Worm (Caenorhabditis elegans) whole organism, L3 larva: Measurements from ENCODE around the gene vha-14.

ENCODE experiments used
- ZK546.5 ChIP-seq: sonication (generic microtip); optimal IDR thresholded peaks from 2 replicates; lab custom pipeline; 2017; ENCODE audit warnings: missing biosample characterization, missing genetic modification characterization
- aly-2 ChIP-seq: fragments of 150-350 bp; optimal IDR thresholded peaks from 2 replicates; lab custom pipeline; 2014; ENCODE audit warnings: missing biosample characterization, missing genetic modification characterization
- ama-1 ChIP-seq: fragments of 150-350 bp; optimal IDR thresholded peaks from 2 replicates; lab custom pipeline; 2018
- ceh-82 ChIP-seq: fragments of 150-350 bp; optimal IDR thresholded peaks from 2 replicates; lab custom pipeline; 2014; ENCODE audit warnings: missing biosample characterization, missing genetic modification characterization
- daf-12 ChIP-seq: fragments of 150-350 bp; optimal IDR thresholded peaks from 2 replicates; lab custom pipeline; 2014; ENCODE audit warnings: missing biosample characterization, missing genetic modification reagents, missing genetic modification characterization
- egl-5 ChIP-seq: fragments of 150-350 bp; optimal IDR thresholded peaks from 2 replicates; lab custom pipeline; 2017; ENCODE audit warnings: missing biosample characterization, missing genetic modification reagents, missing genetic modification characterization, inconsistent platforms
- elt-1 ChIP-seq: fragments of 150-350 bp; optimal IDR thresholded peaks from 2 replicates; lab custom pipeline; 2014; ENCODE audit warnings: missing biosample characterization, missing genetic modification characterization
- elt-2 ChIP-seq: sonication (generic microtip); optimal IDR thresholded peaks from 2 replicates; lab custom pipeline; 2016; ENCODE audit warnings: missing genetic modification reagents, mild to moderate bottlenecking, missing genetic modification characterization, missing compliant biosample characterization
- elt-3 ChIP-seq, 3 experiments: fragments of 150-350 bp in 1 of 3; sonication (generic microtip) in 2 of 3; optimal IDR thresholded peaks; 2 replicates in 2 of 3; 4 replicates in 1 of 3; lab custom pipeline; 2014 to 2017; ENCODE audit warnings: missing biosample characterization in 3 of 3, missing genetic modification characterization in 3 of 3
- eor-1 ChIP-seq, 2 experiments: fragments of 150-350 bp; optimal IDR thresholded peaks; 2 replicates each; lab custom pipeline; 2014 to 2018; ENCODE audit warnings: missing biosample characterization in 2 of 2, missing genetic modification characterization in 2 of 2
- fkh-10 ChIP-seq: sonication (generic microtip); optimal IDR thresholded peaks from 2 replicates; lab custom pipeline; 2017; ENCODE audit warnings: missing biosample characterization, missing genetic modification reagents, missing genetic modification characterization
- fkh-2 ChIP-seq: fragments of 150-350 bp; optimal IDR thresholded peaks from 2 replicates; lab custom pipeline; 2014; ENCODE audit warnings: missing biosample characterization, missing genetic modification reagents, missing genetic modification characterization
- fos-1 ChIP-seq: fragments of 150-350 bp; optimal IDR thresholded peaks from 2 replicates; lab custom pipeline; 2014; ENCODE audit warnings: missing biosample characterization, missing genetic modification characterization
- hmg-11 ChIP-seq: sonication (generic microtip); optimal IDR thresholded peaks from 2 replicates; lab custom pipeline; 2016; ENCODE audit warnings: missing genetic modification characterization, missing compliant biosample characterization
- lin-15B ChIP-seq: fragments of 150-350 bp; optimal IDR thresholded peaks from 2 replicates; lab custom pipeline; 2014; ENCODE audit warnings: missing biosample characterization, missing genetic modification characterization
- lin-39 ChIP-seq: fragments of 150-350 bp; optimal IDR thresholded peaks from 2 replicates; lab custom pipeline; 2018; ENCODE audit warnings: missing biosample characterization, missing genetic modification reagents, missing genetic modification characterization
- lsy-12 ChIP-seq: sonication (generic microtip); optimal IDR thresholded peaks from 2 replicates; lab custom pipeline; 2016; ENCODE audit warnings: mild to moderate bottlenecking, missing genetic modification characterization, missing compliant biosample characterization
- mdl-1 ChIP-seq: fragments of 150-350 bp; optimal IDR thresholded peaks from 2 replicates; lab custom pipeline; 2014; ENCODE audit warnings: missing biosample characterization, missing genetic modification characterization
- mml-1 ChIP-seq: fragments of 150-350 bp; sonication (generic microtip); optimal IDR thresholded peaks from 3 replicates; lab custom pipeline; 2014; ENCODE audit warnings: missing biosample characterization, missing genetic modification characterization
- nfya-1 ChIP-seq: sonication (generic microtip); optimal IDR thresholded peaks from 2 replicates; lab custom pipeline; 2017; ENCODE audit warnings: missing genetic modification characterization, mild to moderate bottlenecking, missing compliant biosample characterization, antibody characterized with exemption, moderate library complexity; ENCODE audit not compliant: insufficient read depth
- nhr-11 ChIP-seq: fragments of 150-350 bp; optimal IDR thresholded peaks from 2 replicates; lab custom pipeline; 2014; ENCODE audit warnings: missing biosample characterization, missing genetic modification characterization
- nhr-12 ChIP-seq: fragments of 150-350 bp; optimal IDR thresholded peaks from 2 replicates; lab custom pipeline; 2014; ENCODE audit warnings: missing biosample characterization, missing genetic modification characterization
- nhr-23 ChIP-seq: fragments of 150-350 bp; optimal IDR thresholded peaks from 2 replicates; lab custom pipeline; 2014; ENCODE audit warnings: missing biosample characterization, missing genetic modification reagents, missing genetic modification characterization
- nhr-237 ChIP-seq: fragments of 150-350 bp; optimal IDR thresholded peaks from 2 replicates; lab custom pipeline; 2014; ENCODE audit warnings: missing biosample characterization, missing genetic modification characterization
- nhr-25 ChIP-seq: sonication (generic microtip); optimal IDR thresholded peaks from 2 replicates; lab custom pipeline; 2017; ENCODE audit warnings: missing biosample characterization, missing genetic modification characterization
- nhr-28 ChIP-seq: fragments of 150-350 bp; optimal IDR thresholded peaks from 2 replicates; lab custom pipeline; 2014; ENCODE audit warnings: missing biosample characterization, missing genetic modification characterization
- nhr-43 ChIP-seq: sonication (generic microtip); optimal IDR thresholded peaks from 2 replicates; lab custom pipeline; 2016; ENCODE audit warnings: mild to moderate bottlenecking, missing genetic modification characterization, missing compliant biosample characterization; ENCODE audit not compliant: poor library complexity, severe bottlenecking
- nhr-67 ChIP-seq: fragments of 150-350 bp; optimal IDR thresholded peaks from 2 replicates; lab custom pipeline; 2014; ENCODE audit warnings: missing biosample characterization, missing genetic modification characterization
- nhr-76 ChIP-seq: fragments of 150-350 bp; sonication (generic microtip); optimal IDR thresholded peaks from 5 replicates; lab custom pipeline; 2014; ENCODE audit warnings: missing biosample characterization, missing genetic modification characterization
- nhr-77 ChIP-seq: fragments of 150-350 bp; optimal IDR thresholded peaks from 2 replicates; lab custom pipeline; 2014; ENCODE audit warnings: missing biosample characterization, missing genetic modification characterization
- pha-4 ChIP-seq: fragments of 150-350 bp; optimal IDR thresholded peaks from 2 replicates; lab custom pipeline; 2014; ENCODE audit warnings: missing biosample characterization, missing genetic modification reagents, missing genetic modification characterization
- sea-2 ChIP-seq: fragments of 150-350 bp; sonication (generic microtip); optimal IDR thresholded peaks from 4 replicates; lab custom pipeline; 2014; ENCODE audit warnings: missing biosample characterization, missing genetic modification reagents, missing genetic modification characterization
- tbx-2 ChIP-seq: sonication (generic microtip); optimal IDR thresholded peaks from 2 replicates; lab custom pipeline; 2016; ENCODE audit warnings: mild to moderate bottlenecking, missing genetic modification characterization, missing compliant biosample characterization
- unc-39 ChIP-seq: sonication (generic microtip); optimal IDR thresholded peaks from 4 replicates; lab custom pipeline; 2017; ENCODE audit warnings: missing biosample characterization, missing genetic modification characterization
- unc-62 ChIP-seq: fragments of 150-350 bp; sonication (generic microtip); optimal IDR thresholded peaks from 4 replicates; lab custom pipeline; 2014; ENCODE audit warnings: missing biosample characterization, missing genetic modification reagents, missing genetic modification characterization
- zag-1 ChIP-seq: fragments of 150-350 bp; optimal IDR thresholded peaks from 2 replicates; lab custom pipeline; 2014; ENCODE audit warnings: missing biosample characterization, missing genetic modification characterization
- ztf-11 ChIP-seq: fragments of 150-350 bp; optimal IDR thresholded peaks from 2 replicates; lab custom pipeline; 2014; ENCODE audit warnings: missing biosample characterization, missing genetic modification characterization
- ztf-4 ChIP-seq: fragments of 150-350 bp; optimal IDR thresholded peaks from 2 replicates; lab custom pipeline; 2014; ENCODE audit warnings: missing biosample characterization, missing genetic modification characterization

Gene vha-14

DNA sequence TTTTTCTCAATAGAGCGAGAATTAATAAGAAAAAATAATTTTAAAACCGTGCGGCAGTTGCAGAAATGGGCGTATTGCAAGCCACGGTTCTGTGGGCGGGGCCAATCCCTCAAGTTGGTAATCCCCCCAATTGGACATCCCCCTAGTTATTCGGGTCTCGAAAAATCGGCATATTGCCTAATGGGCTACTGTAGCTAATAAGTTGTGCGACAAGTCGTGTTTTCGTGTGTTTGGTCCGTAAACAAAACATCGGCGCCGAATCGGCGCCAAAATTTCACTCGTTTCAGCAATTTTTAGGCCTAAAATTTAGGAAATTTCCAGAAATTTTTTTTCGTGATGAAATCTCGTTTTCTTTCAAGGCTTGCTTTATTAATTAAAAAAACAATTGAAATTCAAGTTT lies 3.6 kb upstream of the vha-14 start:
- TF ChIP-seq nhr-76 (tag; lab: Kevin White, UChicago): no peak
- no peak for TF ChIP-seq daf-12 (tag; lab: Kevin White, UChicago)
- TF ChIP-seq unc-39 (tag; lab: Kevin White, UChicago): no peak
- TF ChIP-seq nhr-12 (tag; lab: Kevin White, UChicago): no peak
- TF ChIP-seq fkh-10 (GFP tag; lab: Kevin White, UChicago): no peak
- TF ChIP-seq pha-4 (tag; lab: Kevin White, UChicago): no peak
- no peak for TF ChIP-seq elt-1 (tag; lab: Kevin White, UChicago)
- TF ChIP-seq ama-1: no peak
- TF ChIP-seq lin-39 (tag; lab: Kevin White, UChicago): no peak
- TF ChIP-seq unc-62 (GFP tag; lab: Kevin White, UChicago): no peak
- TF ChIP-seq nhr-23 (tag; lab: Kevin White, UChicago): no peak
- no peak for TF ChIP-seq mdl-1
- no peak for TF ChIP-seq fkh-2
- no peak for TF ChIP-seq tbx-2 (tag; lab: Kevin White, UChicago)
- no peak for TF ChIP-seq lin-15B (tag; lab: Kevin White, UChicago)
- no peak for TF ChIP-seq aly-2 (tag; lab: Kevin White, UChicago)
- TF ChIP-seq fos-1: no peak
- TF ChIP-seq nhr-25 (tag; lab: Kevin White, UChicago): no peak

- TF ChIP-seq nhr-237 (tag; lab: Kevin White, UChicago) (no peak), elt-1 (tag; lab: Kevin White, UChicago) (no peak), ztf-4 (peak; percentile 47), mml-1 (tag; lab: Kevin White, UChicago) (no peak), nhr-67 (tag; lab: Kevin White, UChicago) (no peak), pha-4 (tag; lab: Kevin White, UChicago) (peak; percentile 3), tbx-2 (tag; lab: Kevin White, UChicago) (peak; percentile 28), nfya-1 (tag; lab: Kevin White, UChicago) (peak; percentile 31), elt-2 (tag; lab: Kevin White, UChicago) (peak; percentile 29), ceh-82 (tag; lab: Kevin White, UChicago) (no peak), nhr-77 (peak; percentile 59), mdl-1 (no peak), ZK546.5 (no peak), nhr-43 (tag; lab: Kevin White, UChicago) (peak; percentile 50), eor-1 (tag; optimal IDR thresholded peaks at IDR 0.05; lab: Kevin White, UChicago) (no peak), lsy-12 (tag; lab: Kevin White, UChicago) (peak; percentile 49), nhr-23 (tag; lab: Kevin White, UChicago) (peak; percentile 3), ztf-11 (tag; lab: Kevin White, UChicago) (no peak), zag-1 (no peak), sea-2 (GFP tag; lab: Kevin White, UChicago) (no peak), ama-1 (peak; percentile 78), nhr-28 (no peak), nhr-11 (tag; lab: Kevin White, UChicago) (no peak)
- TF ChIP-seq, all 47 proteins: peak for 10
These were observed 2.0 kb downstream of the vha-14 start for ce11 chrIII:9509764-9510370.

ce11 chrIII:9511055-9511520 lies 3.2 kb downstream of the vha-14 start, which contains the start of gene F55H2.5:
F55H2.5 (plus strand) TSS chrIII:9511470.
- TF ChIP-seq lin-15B (tag; lab: Kevin White, UChicago): peak; percentile 2
- peak; percentile 5 for TF ChIP-seq pha-4 (tag; lab: Kevin White, UChicago)
- TF ChIP-seq egl-5 (tag; lab: Kevin White, UChicago): no peak
- TF ChIP-seq ama-1: peak; percentile 43
- TF ChIP-seq nfya-1 (tag; lab: Kevin White, UChicago): peak; percentile 18
- TF ChIP-seq elt-3 (tag; optimal IDR thresholded peaks at IDR 0.05; lab: Kevin White, UChicago): no peak
- TF ChIP-seq hmg-11 (tag; lab: Kevin White, UChicago): peak; percentile 31
- no peak for TF ChIP-seq aly-2 (tag; lab: Kevin White, UChicago)
- no peak for TF ChIP-seq nhr-67 (tag; lab: Kevin White, UChicago)
